Worm (Caenorhabditis elegans): Measurements from ENCODE around the gene ttr-10.

The ttr-10 gene

DNA sequence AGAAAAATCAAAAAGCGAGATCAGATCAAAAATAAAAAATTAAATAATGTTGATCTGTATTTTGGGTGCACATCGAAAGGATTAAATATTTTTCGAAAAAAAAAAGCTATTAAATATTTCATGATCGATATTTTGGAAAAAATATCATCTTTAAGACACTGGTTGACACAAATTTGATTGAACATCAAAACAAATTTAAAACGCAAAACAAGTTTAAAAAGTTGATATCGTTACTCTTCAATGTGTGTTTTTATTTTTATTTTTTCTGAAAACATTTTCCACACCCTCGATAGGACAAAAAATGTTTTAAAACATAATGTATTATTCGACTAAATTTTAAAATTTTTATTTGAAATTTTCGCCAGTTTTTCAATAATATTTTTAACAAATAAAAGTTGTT lies 15.7 kb downstream of the ttr-10 start, which contains the start of gene C54F6.12:
TSS of gene C54F6.12 (minus strand) at position 101 of the 400 bp plus-strand sequence.
- TF ChIP-seq pag-3 (tag; optimal IDR thresholded peaks at IDR 0.05; ENCODE audit: borderline replicate concordance, insufficient read depth) (no peak), nhr-28 (tag; optimal IDR thresholded peaks at IDR 0.05) (no peak), hlh-4 (tag; optimal IDR thresholded peaks at IDR 0.05) (no peak), snpc-4 (tag; optimal IDR thresholded peaks at IDR 0.05) (no peak), unc-62 (GFP tag; optimal IDR thresholded peaks at IDR 0.05) (no peak), dsc-1 (tag; optimal IDR thresholded peaks at IDR 0.05) (no peak), elt-3 (tag; optimal IDR thresholded peaks at IDR 0.05) (no peak), lsy-2 (tag; optimal IDR thresholded peaks at IDR 0.05) (no peak), mab-9 (GFP tag; IDR thresholded peaks at IDR 0.05) (no peak), sox-4 (tag; optimal IDR thresholded peaks at IDR 0.05) (no peak), lin-35 (GFP tag; optimal IDR thresholded peaks at IDR 0.05) (no peak), lin-39 (tag; optimal IDR thresholded peaks at IDR 0.05) (no peak), elt-2 (tag; optimal IDR thresholded peaks at IDR 0.05) (no peak), xbp-1 (tag; optimal IDR thresholded peaks at IDR 0.05) (no peak), ets-5 (GFP tag; IDR thresholded peaks at IDR 0.05) (no peak), isw-1 (GFP tag; IDR thresholded peaks at IDR 0.05) (no peak), mdl-1 (tag; optimal IDR thresholded peaks at IDR 0.05) (no peak), egl-27 (tag; optimal IDR thresholded peaks at IDR 0.05) (no peak)

DNA sequence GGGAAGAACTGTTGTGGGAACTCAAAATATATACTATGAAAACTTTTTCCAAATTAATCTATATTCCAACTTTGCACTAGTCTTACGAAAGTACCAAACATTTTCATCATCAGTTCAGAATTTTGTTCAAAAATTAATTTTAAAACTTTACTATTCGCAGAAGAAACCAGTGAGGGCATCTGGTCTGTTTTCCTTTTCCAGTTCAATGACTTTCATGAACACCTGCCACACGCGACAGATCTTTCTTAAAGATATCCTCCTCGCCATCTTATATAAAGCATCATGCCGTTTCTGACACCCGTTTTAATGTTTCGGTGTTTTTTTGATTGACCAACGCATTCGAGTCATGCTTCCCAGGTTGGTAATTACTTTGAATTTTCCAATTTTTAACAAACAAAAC lies 20.8 kb downstream of the ttr-10 start, which contains the start of gene C54F6.3:
TSS of gene C54F6.3 (plus strand) at position 301 of the 400 bp plus-strand sequence.
- TF ChIP-seq ceh-63 (GFP tag; optimal IDR thresholded peaks at IDR 0.05) (no peak), efl-1 (optimal IDR thresholded peaks at IDR 0.05) (no peak), efl-1 (GFP tag; optimal IDR thresholded peaks at IDR 0.05 in 1 of 2) (peak in 1 of 2 experiments; percentile 50)

DNA sequence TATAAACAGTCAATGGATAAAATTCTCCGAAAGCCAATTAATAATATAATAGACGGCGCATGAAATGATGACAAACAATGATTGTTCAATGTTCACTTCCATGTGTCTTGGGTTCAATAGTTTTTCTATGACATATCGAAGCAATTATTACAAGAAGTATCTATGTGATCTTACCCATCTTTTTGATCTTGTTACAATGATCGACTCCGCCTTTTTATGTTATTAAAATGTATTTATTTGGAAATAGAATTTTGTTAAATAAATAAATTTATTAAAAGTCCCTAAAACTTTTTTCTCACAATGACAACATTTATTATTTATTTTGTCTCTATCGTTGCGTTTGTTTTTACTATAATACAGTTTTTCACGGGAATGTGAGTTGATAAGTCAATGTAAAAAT lies 23.9 kb downstream of the ttr-10 start, which contains the start of gene swt-2:
TSS of gene swt-2 (plus strand) at position 301 of the 400 bp plus-strand sequence.
- no peak for TF ChIP-seq ztf-11 (tag; optimal IDR thresholded peaks at IDR 0.05)
- no peak for TF ChIP-seq mab-9 (GFP tag; IDR thresholded peaks at IDR 0.05)
- no peak for TF ChIP-seq aly-2 (tag; optimal IDR thresholded peaks at IDR 0.05)
- TF ChIP-seq C04F5.9 (tag; optimal IDR thresholded peaks at IDR 0.05) = no peak
- TF ChIP-seq dpl-1 (GFP tag; optimal IDR thresholded peaks at IDR 0.05) = no peak
- no peak for TF ChIP-seq sptf-1 (tag; optimal IDR thresholded peaks at IDR 0.05)
- no peak for TF ChIP-seq zag-1 (tag; optimal IDR thresholded peaks at IDR 0.05)
- no peak for TF ChIP-seq lir-3 (tag; optimal IDR thresholded peaks at IDR 0.05; ENCODE audit: poor library complexity)
- TF ChIP-seq swsn-7 (tag; optimal IDR thresholded peaks at IDR 0.05) = no peak
- no peak for TF ChIP-seq C34B4.2 (tag; optimal IDR thresholded peaks at IDR 0.05)
- TF ChIP-seq nhr-28 (tag; optimal IDR thresholded peaks at IDR 0.05) = no peak
- no peak for TF ChIP-seq mep-1 (tag; optimal IDR thresholded peaks at IDR 0.05)
- TF ChIP-seq ama-1 (optimal IDR thresholded peaks at IDR 0.05) = no peak
- TF ChIP-seq lsy-2 (tag; optimal IDR thresholded peaks at IDR 0.05) = no peak
- TF ChIP-seq nhr-47 (tag; optimal IDR thresholded peaks at IDR 0.05) = no peak
- TF ChIP-seq isw-1 (GFP tag; IDR thresholded peaks at IDR 0.05) = no peak

DNA sequence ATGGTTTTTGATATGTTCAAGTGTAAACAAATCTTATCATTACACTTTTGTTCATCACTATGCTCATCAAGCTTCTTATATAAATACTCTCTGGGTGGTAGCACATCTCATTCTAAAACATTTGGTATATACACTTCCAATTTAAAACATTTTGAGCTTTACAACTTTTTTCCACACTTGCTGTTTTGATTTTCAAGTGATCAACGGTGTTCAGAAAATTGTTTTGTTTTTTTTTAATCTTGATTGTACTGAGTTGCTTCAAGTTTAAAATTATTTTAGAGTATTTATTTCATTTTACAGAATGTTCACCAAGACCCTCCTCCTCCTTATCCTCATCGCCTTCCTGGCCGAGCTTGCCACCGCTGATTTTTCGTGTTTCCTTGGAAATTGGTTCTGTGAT lies 24.9 kb downstream of the ttr-10 start, which contains the start of gene C54F6.5:
TSS of gene C54F6.5 (plus strand) at position 301 of the 400 bp plus-strand sequence.
- no peak for TF ChIP-seq ceh-88 (GFP tag; IDR thresholded peaks at IDR 0.05)
- TF ChIP-seq xbp-1 (tag; optimal IDR thresholded peaks at IDR 0.05) = no peak
- no peak for TF ChIP-seq egl-27 (tag; optimal IDR thresholded peaks at IDR 0.05)
- no peak for TF ChIP-seq nhr-20 (tag; optimal IDR thresholded peaks at IDR 0.05)
- TF ChIP-seq sox-4 (tag; optimal IDR thresholded peaks at IDR 0.05) = no peak
- no peak for TF ChIP-seq nhr-84 (tag; optimal IDR thresholded peaks at IDR 0.05)
- no peak for TF ChIP-seq nhr-85 (tag)
- TF ChIP-seq pax-3 (tag; optimal IDR thresholded peaks at IDR 0.05) = no peak
- no peak for TF ChIP-seq alr-1 (tag; optimal IDR thresholded peaks at IDR 0.05; ENCODE audit: borderline replicate concordance)
- no peak for TF ChIP-seq ceh-63 (GFP tag; optimal IDR thresholded peaks at IDR 0.05)
- TF ChIP-seq ztf-11 (tag; optimal IDR thresholded peaks at IDR 0.05) = no peak
- no peak for TF ChIP-seq pag-3 (tag; optimal IDR thresholded peaks at IDR 0.05; ENCODE audit: borderline replicate concordance, insufficient read depth)
- no peak for TF ChIP-seq irx-1 (tag; optimal IDR thresholded peaks at IDR 0.05)
- no peak for TF ChIP-seq elt-3 (tag; optimal IDR thresholded peaks at IDR 0.05)
